Worm (Caenorhabditis elegans) whole organism, early embryonic: ENCODE measurements around the gene F29F11.20.

Source experiments
- B0310.2 ChIP-seq: sonication (generic microtip); optimal IDR thresholded peaks from 2 replicates; lab custom pipeline; 2016; ENCODE audit warnings: mild to moderate bottlenecking, missing genetic modification characterization, missing compliant biosample characterization
- F13C5.2 ChIP-seq: sonication (generic microtip); optimal IDR thresholded peaks from 2 replicates; lab custom pipeline; 2017; ENCODE audit warnings: mild to moderate bottlenecking, missing genetic modification characterization, inconsistent platforms, missing compliant biosample characterization
- aly-1 ChIP-seq: sonication (generic microtip); optimal IDR thresholded peaks from 2 replicates; lab custom pipeline; 2016; ENCODE audit warnings: missing genetic modification characterization, missing compliant biosample characterization
- ama-1 ChIP-seq: fragments of 150-350 bp; optimal IDR thresholded peaks from 2 replicates; lab custom pipeline; 2014
- ceh-13 ChIP-seq: fragments of 200-800 bp; sonication (Bioruptor generic); optimal IDR thresholded peaks from 2 replicates; lab custom pipeline; 2018; ENCODE audit warnings: mild to moderate bottlenecking, missing genetic modification characterization, missing compliant biosample characterization
- ceh-36 ChIP-seq: sonication (generic microtip); optimal IDR thresholded peaks from 2 replicates; lab custom pipeline; 2016; ENCODE audit warnings: missing genetic modification characterization, inconsistent platforms, missing compliant biosample characterization
- ets-7 ChIP-seq: sonication (generic microtip); optimal IDR thresholded peaks from 2 replicates; lab custom pipeline; 2016; ENCODE audit warnings: missing genotype, missing genetic modification characterization, missing compliant biosample characterization
- flt-1 ChIP-seq: fragments of 200-800 bp; sonication (Bioruptor generic); IDR thresholded peaks from 2 replicates; pipeline ENCODE4 v1.3.6; 2022; ENCODE audit warnings: missing genetic modification characterization, missing compliant biosample characterization
- hmbx-1 ChIP-seq: sonication (generic microtip); optimal IDR thresholded peaks from 2 replicates; lab custom pipeline; 2016; ENCODE audit warnings: mild to moderate bottlenecking, missing genetic modification characterization, missing compliant biosample characterization
- hmg-4 ChIP-seq: fragments of 200-800 bp; sonication (Bioruptor generic); optimal IDR thresholded peaks from 2 replicates; lab custom pipeline; 2018; ENCODE audit warnings: mild to moderate bottlenecking, missing genetic modification characterization, missing compliant biosample characterization
- hnd-1 ChIP-seq: sonication (generic microtip); optimal IDR thresholded peaks from 2 replicates; lab custom pipeline; 2016; ENCODE audit warnings: missing genetic modification characterization, missing compliant biosample characterization
- pes-1 ChIP-seq: fragments of 200-800 bp; sonication (Bioruptor generic); IDR thresholded peaks from 2 replicates; pipeline ENCODE4 v1.3.6; 2022; ENCODE audit warnings: missing genetic modification reagents, missing genetic modification characterization, missing compliant biosample characterization
- scrt-1 ChIP-seq: fragments of 200-800 bp; sonication (Bioruptor generic); IDR thresholded peaks from 2 replicates; pipeline ENCODE4 v1.3.6; 2022; ENCODE audit warnings: missing genetic modification characterization, missing compliant biosample characterization
- sea-1 ChIP-seq: fragments of 200-800 bp; sonication (Bioruptor generic); conservative IDR thresholded peaks from 2 replicates; pipeline ENCODE4 v1.3.6; 2022; ENCODE audit warnings: missing genetic modification characterization, missing compliant biosample characterization
- tbx-11 ChIP-seq: fragments of 200-800 bp; sonication (Bioruptor generic); IDR thresholded peaks from 2 replicates; pipeline ENCODE4 v1.3.6; 2022; ENCODE audit warnings: missing genetic modification characterization, missing compliant biosample characterization
- tbx-37 ChIP-seq: fragments of 200-800 bp; sonication (Bioruptor generic); conservative IDR thresholded peaks from 2 replicates; pipeline ENCODE4 v1.3.6; 2022; ENCODE audit warnings: missing genetic modification reagents, missing genetic modification characterization, missing compliant biosample characterization
- tra-4 ChIP-seq: sonication (generic microtip); optimal IDR thresholded peaks from 2 replicates; lab custom pipeline; 2017; ENCODE audit warnings: missing genetic modification characterization, missing compliant biosample characterization

The F29F11.20 gene

ce11 chrV:10672601-10673000 is 15.1 kb upstream of the F29F11.20 start:
- TF ChIP-seq pes-1 (GFP tag; lab: Robert Waterston, UW): no peak
- no peak for TF ChIP-seq ets-7 (tag; lab: Kevin White, UChicago)
- no peak for TF ChIP-seq hnd-1 (tag; lab: Kevin White, UChicago)
- TF ChIP-seq tra-4 (tag; lab: Kevin White, UChicago): no peak

DNA sequence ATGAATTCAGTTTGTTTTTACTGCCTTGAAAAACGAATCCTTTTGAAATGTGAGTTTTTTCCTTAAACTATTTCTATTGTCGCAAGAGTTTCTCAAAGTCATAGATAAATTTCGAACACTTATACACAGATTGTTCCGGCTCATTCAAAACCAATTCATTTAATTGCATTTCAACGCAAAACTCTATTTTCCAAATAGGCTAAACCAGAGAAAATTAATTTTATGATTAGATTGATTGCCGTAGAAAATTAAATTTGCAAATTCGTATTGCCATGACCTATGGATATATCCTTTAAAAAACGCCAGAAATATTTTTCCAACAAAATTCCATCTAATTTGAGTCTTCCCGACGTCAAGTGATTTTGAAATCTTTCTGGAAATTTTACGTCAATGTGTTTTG is 11.7 kb upstream of the F29F11.20 start:
- no peak for TF ChIP-seq scrt-1 (GFP tag; lab: Robert Waterston, UW)
- no peak for TF ChIP-seq flt-1
- no peak for TF ChIP-seq ets-7 (tag; lab: Kevin White, UChicago)
- TF ChIP-seq tbx-37: no peak
- no peak for TF ChIP-seq pes-1 (GFP tag; lab: Robert Waterston, UW)
- no peak for TF ChIP-seq ama-1 (lab: Kevin White, UChicago)
- no peak for TF ChIP-seq sea-1 (GFP tag; lab: Robert Waterston, UW)
- no peak for TF ChIP-seq B0310.2 (tag; lab: Kevin White, UChicago)
- TF ChIP-seq hmg-4: no peak
- TF ChIP-seq ceh-36 (tag; lab: Kevin White, UChicago): no peak

DNA sequence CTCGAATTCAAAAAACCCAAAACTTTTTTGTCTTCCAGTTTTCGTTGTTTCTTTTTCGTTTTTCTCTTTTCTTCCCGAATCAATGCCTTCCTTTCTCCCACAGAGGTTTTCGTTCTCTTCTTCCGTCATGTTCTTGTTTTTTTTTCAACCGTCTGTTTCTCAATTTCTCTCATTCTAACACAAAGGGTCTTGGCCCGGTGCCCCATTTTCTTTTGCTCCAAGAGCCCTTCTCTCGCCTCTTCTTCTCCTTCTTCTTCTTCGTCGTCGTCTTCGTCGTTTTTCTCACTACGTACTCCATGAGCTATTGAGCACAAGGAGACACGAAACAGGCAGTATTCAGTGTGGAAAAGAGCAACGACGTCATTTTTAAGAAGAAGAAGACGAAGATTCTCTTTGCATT is 10.2 kb upstream of the F29F11.20 start:
- TF ChIP-seq tbx-37 (no peak), sea-1 (GFP tag; lab: Robert Waterston, UW) (no peak), tbx-11 (GFP tag; lab: Robert Waterston, UW) (no peak), scrt-1 (GFP tag; lab: Robert Waterston, UW) (no peak), ets-7 (tag; lab: Kevin White, UChicago) (no peak), flt-1 (no peak), B0310.2 (tag; lab: Kevin White, UChicago) (no peak), aly-1 (no peak), hmbx-1 (tag; lab: Kevin White, UChicago) (no peak)

DNA sequence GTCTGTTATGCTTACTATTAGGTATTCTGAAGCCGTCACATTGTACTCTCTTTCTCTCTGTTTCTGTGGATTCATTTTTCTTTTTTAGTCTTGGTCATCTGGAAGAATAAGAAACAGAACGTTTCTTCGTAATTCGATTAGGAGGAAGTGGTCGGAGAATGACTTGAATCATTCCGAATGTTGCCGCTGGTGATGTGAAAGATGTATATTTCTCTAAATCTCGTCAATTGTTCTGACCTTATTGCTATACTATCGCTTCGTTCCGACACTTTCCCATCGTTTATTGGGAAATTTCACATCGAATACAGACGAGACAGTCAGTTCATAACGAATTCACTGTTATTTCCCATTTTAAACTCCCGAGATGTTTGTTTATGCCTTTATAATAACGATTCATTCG is 8.6 kb upstream of the F29F11.20 start:
- TF ChIP-seq ceh-13: no peak
- no peak for TF ChIP-seq tra-4 (tag; lab: Kevin White, UChicago)
- TF ChIP-seq flt-1: no peak
- TF ChIP-seq hnd-1 (tag; lab: Kevin White, UChicago): no peak
- no peak for TF ChIP-seq ets-7 (tag; lab: Kevin White, UChicago)
- no peak for TF ChIP-seq pes-1 (GFP tag; lab: Robert Waterston, UW)
- TF ChIP-seq aly-1: no peak
- TF ChIP-seq B0310.2 (tag; lab: Kevin White, UChicago): no peak
- TF ChIP-seq ama-1 (lab: Kevin White, UChicago): no peak
- no peak for TF ChIP-seq tbx-37
- TF ChIP-seq F13C5.2: no peak
- TF ChIP-seq tbx-11 (GFP tag; lab: Robert Waterston, UW): no peak
- no peak for TF ChIP-seq hmg-4
- no peak for TF ChIP-seq ceh-36 (tag; lab: Kevin White, UChicago)
- TF ChIP-seq sea-1 (GFP tag; lab: Robert Waterston, UW): no peak
- no peak for TF ChIP-seq hmbx-1 (tag; lab: Kevin White, UChicago)
- no peak for TF ChIP-seq scrt-1 (GFP tag; lab: Robert Waterston, UW)

DNA sequence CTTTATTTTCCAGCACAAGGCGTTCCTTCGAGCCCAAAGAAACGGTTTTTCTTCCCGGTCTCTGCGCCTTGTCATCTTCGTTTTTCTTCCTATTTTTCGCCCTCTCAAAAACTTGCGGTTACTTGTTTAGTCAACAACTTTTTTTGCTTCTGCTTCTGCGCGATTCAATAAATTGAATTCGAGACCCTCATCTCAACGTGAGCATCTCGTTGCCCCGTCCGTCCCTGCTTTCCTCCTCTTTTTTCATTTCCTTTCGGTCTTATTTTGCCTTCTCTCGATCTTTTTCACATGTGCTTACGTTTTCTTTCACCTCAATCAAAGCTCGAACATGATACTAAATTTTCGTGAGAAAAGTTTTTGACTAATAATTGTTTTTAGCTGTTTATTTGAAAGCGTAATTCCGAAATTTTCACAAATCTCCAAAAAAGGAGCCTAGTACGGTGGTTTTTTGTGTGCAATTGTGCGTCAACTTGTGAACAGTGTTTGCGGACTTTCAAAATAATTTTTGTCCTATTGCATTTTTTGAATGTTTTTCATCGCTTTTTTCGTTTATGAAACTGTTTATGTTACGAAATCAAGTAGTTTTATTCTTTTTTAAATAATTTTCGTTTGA is 7.6 kb upstream of the F29F11.20 start:
- TF ChIP-seq sea-1 (GFP tag; lab: Robert Waterston, UW) (no peak), pes-1 (GFP tag; lab: Robert Waterston, UW) (no peak), ceh-13 (no peak)

ce11 chrV:10681117-10681959 is 6.4 kb upstream of the F29F11.20 start:
- TF ChIP-seq F13C5.2 (no peak), tbx-11 (GFP tag; lab: Robert Waterston, UW) (no peak), ceh-36 (tag; lab: Kevin White, UChicago) (no peak), tbx-37 (no peak), pes-1 (GFP tag; lab: Robert Waterston, UW) (no peak), hnd-1 (tag; lab: Kevin White, UChicago) (no peak), hmg-4 (no peak), hmbx-1 (tag; lab: Kevin White, UChicago) (no peak), ceh-13 (no peak)

ce11 chrV:10682122-10682521 is 5.6 kb upstream of the F29F11.20 start, which contains the start of gene gsp-1:
TSS of gene gsp-1 (plus strand) at chrV:10682422.
- TF ChIP-seq ets-7 (tag; lab: Kevin White, UChicago) (no peak), ceh-36 (tag; lab: Kevin White, UChicago) (no peak), B0310.2 (tag; lab: Kevin White, UChicago) (no peak), tra-4 (tag; lab: Kevin White, UChicago) (no peak), F13C5.2 (no peak), aly-1 (no peak), flt-1 (no peak), scrt-1 (GFP tag; lab: Robert Waterston, UW) (no peak), hmg-4 (no peak), pes-1 (GFP tag; lab: Robert Waterston, UW) (no peak), ama-1 (lab: Kevin White, UChicago) (no peak), tbx-37 (no peak), tbx-11 (GFP tag; lab: Robert Waterston, UW) (no peak), sea-1 (GFP tag; lab: Robert Waterston, UW) (no peak), ceh-13 (no peak), hnd-1 (tag; lab: Kevin White, UChicago) (no peak), hmbx-1 (tag; lab: Kevin White, UChicago) (no peak)
